Fruit fly (Drosophila melanogaster): ENCODE data around the gene Gr98d.

DNA sequence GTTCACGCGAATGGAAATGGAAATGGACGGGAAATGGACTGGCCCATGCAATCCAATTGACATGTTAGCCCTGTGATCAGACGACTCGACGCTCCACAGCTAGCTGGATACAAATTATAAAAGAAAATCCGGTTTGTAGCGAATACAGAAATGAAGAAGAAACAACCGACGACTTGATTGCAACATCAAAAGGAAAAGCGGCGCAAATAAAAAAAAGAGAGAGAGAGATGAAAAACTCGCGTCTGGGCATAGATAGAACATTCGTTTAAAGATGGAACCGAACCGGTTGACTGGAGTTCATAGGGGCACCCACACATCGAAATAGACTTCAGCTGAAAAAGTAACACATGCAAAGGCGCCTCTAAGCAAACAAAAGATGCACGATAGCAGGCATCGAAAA lies 10.0 kb downstream of the Gr98d start:
- TF ChIP-seq bab1 (GFP tag; optimal IDR thresholded peaks at IDR 0.05) (no peak), CG12768 (GFP tag; optimal IDR thresholded peaks at IDR 0.05) (no peak), CG7045 (GFP tag; optimal IDR thresholded peaks at IDR 0.05) (no peak), cnc (optimal IDR thresholded peaks at IDR 0.05) (no peak), kay (GFP tag; ENCODE audit: borderline replicate concordance) (peak; percentile 52), Crg-1 (GFP tag; optimal IDR thresholded peaks at IDR 0.05) (no peak), CG1620 (GFP tag; optimal IDR thresholded peaks at IDR 0.05) (no peak), tj (GFP tag; optimal IDR thresholded peaks at IDR 0.05) (no peak), toe (GFP tag; optimal IDR thresholded peaks at IDR 0.05) (no peak), CG7101 (tag; optimal IDR thresholded peaks at IDR 0.05) (no peak), ovo (GFP tag; optimal IDR thresholded peaks at IDR 0.05) (no peak), CG33017 (tag; optimal IDR thresholded peaks at IDR 0.05) (no peak)

Measured in whole organism, adult.